Fruit fly (Drosophila melanogaster) whole organism, pupa: ENCODE results near the gene Pk34A.

Experiments
- CG10348 ChIP-seq: fragments of 200-800 bp; sonication (Bioruptor generic); IDR thresholded peaks from 2 replicates; pipeline ENCODE4 v1.3.6; 2022; ENCODE audit warnings: missing biosample characterization, missing genetic modification characterization
- CG12605 ChIP-seq: fragments of 200-800 bp; sonication (Bioruptor generic); IDR thresholded peaks from 2 replicates; pipeline ENCODE4 v1.3.6; 2022; ENCODE audit warnings: missing biosample characterization, missing genetic modification characterization
- CG13204 ChIP-seq: fragments of 200-800 bp; sonication (Bioruptor generic); optimal IDR thresholded peaks from 2 replicates; lab custom pipeline; 2018; ENCODE audit warnings: missing biosample characterization, mild to moderate bottlenecking, missing genetic modification characterization, moderate library complexity
- CG14655 ChIP-seq: fragments of 200-800 bp; sonication (Bioruptor generic); optimal IDR thresholded peaks from 3 replicates; lab custom pipeline; 2017; ENCODE audit warnings: mild to moderate bottlenecking, missing biosample characterization, missing genetic modification reagents, missing genetic modification characterization
- CG15710 ChIP-seq: fragments of 200-800 bp; sonication (Bioruptor generic); optimal IDR thresholded peaks from 2 replicates; lab custom pipeline; 2018; ENCODE audit warnings: missing biosample characterization, mild to moderate bottlenecking, missing genetic modification characterization, moderate library complexity
- CG17806 ChIP-seq: fragments of 200-800 bp; sonication (Bioruptor generic); optimal IDR thresholded peaks from 2 replicates; lab custom pipeline; 2018; ENCODE audit warnings: missing biosample characterization, mild to moderate bottlenecking, missing genetic modification characterization, moderate library complexity
- CG32121 ChIP-seq: fragments of 200-800 bp; sonication (Bioruptor generic); IDR thresholded peaks from 2 replicates; pipeline ENCODE4 v1.3.6; 2022; ENCODE audit warnings: missing biosample characterization, missing genetic modification characterization
- CG34367 ChIP-seq: fragments of 200-800 bp; sonication (Bioruptor generic); optimal IDR thresholded peaks from 2 replicates; lab custom pipeline; 2018; ENCODE audit warnings: missing biosample characterization, mild to moderate bottlenecking, missing genetic modification characterization
- CG4496 ChIP-seq: fragments of 200-800 bp; sonication (Bioruptor generic); IDR thresholded peaks from 3 replicates; pipeline ENCODE4 v1.3.6; 2022; ENCODE audit warnings: missing biosample characterization, missing genetic modification characterization
- CG8159 ChIP-seq: fragments of 200-800 bp; sonication (Bioruptor generic); optimal IDR thresholded peaks from 3 replicates; lab custom pipeline; 2018; ENCODE audit warnings: missing biosample characterization, mild to moderate bottlenecking, missing genetic modification characterization, moderate library complexity
- CG8301 ChIP-seq: fragments of 200-800 bp; sonication (Bioruptor generic); optimal IDR thresholded peaks from 2 replicates; lab custom pipeline; 2018; ENCODE audit warnings: missing biosample characterization, mild to moderate bottlenecking, missing genetic modification characterization
- CG9948 ChIP-seq: fragments of 200-800 bp; sonication (Bioruptor generic); optimal IDR thresholded peaks from 2 replicates; lab custom pipeline; 2018; ENCODE audit warnings: missing biosample characterization, mild to moderate bottlenecking, missing genetic modification characterization, moderate library complexity
- D1 ChIP-seq: fragments of 200-800 bp; sonication (Bioruptor generic); optimal IDR thresholded peaks from 2 replicates; lab custom pipeline; 2018; ENCODE audit warnings: missing biosample characterization, mild to moderate bottlenecking, missing genetic modification characterization, moderate library complexity
- EcR ChIP-seq: fragments of 200-800 bp; sonication (Bioruptor generic); optimal IDR thresholded peaks from 3 replicates; lab custom pipeline; 2019; ENCODE audit warnings: missing biosample characterization, missing genetic modification characterization, mild to moderate bottlenecking, moderate library complexity, missing genetic modification reagents
- Ets98B ChIP-seq: fragments of 200-800 bp; sonication (Bioruptor generic); IDR thresholded peaks from 2 replicates; pipeline ENCODE4 v1.3.6; 2022; ENCODE audit warnings: missing biosample characterization, missing genetic modification characterization
- Pif1A ChIP-seq: fragments of 200-800 bp; sonication (Bioruptor generic); optimal IDR thresholded peaks from 3 replicates; lab custom pipeline; 2016; ENCODE audit warnings: missing biosample characterization, missing genetic modification characterization
- Pif1B ChIP-seq: fragments of 200-800 bp; sonication (Bioruptor generic); optimal IDR thresholded peaks from 3 replicates; lab custom pipeline; 2016; ENCODE audit warnings: missing biosample characterization, missing genetic modification characterization
- Snoo ChIP-seq: fragments of 200-800 bp; sonication (Bioruptor generic); optimal IDR thresholded peaks from 3 replicates; lab custom pipeline; 2017; ENCODE audit warnings: missing biosample characterization, mild to moderate bottlenecking, missing genetic modification characterization, inconsistent platforms
- fd96Ca ChIP-seq: fragments of 200-800 bp; sonication (Bioruptor generic); IDR thresholded peaks from 3 replicates; pipeline ENCODE4 v1.3.6; 2022; ENCODE audit warnings: missing biosample characterization, missing genetic modification characterization
- gl ChIP-seq: fragments of 200-800 bp; sonication (Bioruptor generic); optimal IDR thresholded peaks from 2 replicates; lab custom pipeline; 2018; ENCODE audit warnings: missing biosample characterization, mild to moderate bottlenecking, missing genetic modification characterization
- rn ChIP-seq: fragments of 200-800 bp; sonication (Bioruptor generic); IDR thresholded peaks from 2 replicates; pipeline ENCODE4 v1.3.6; 2022; ENCODE audit warnings: missing biosample characterization, missing genetic modification characterization

Pk34A gene

DNA sequence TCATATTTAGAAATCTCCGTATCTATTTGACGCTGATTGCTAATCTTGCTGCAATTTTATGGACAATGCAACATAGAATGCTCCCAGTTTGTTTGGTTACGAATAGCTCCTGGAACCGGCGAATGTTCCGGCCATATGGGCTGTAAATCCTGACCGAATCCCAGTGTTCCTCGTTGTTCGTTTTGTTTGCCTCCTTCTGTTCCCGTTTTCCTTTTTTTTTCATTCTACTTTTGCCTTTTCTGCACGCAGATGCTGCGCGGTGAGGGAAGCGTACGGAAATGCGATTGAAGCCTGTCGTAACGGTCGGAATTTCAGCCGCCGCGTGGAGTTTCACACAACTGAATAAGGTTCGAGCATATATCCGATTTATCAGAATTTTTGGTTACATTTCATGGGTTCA lies 17.5 kb downstream of the Pk34A start, which contains the start of gene CG43925:
Gene CG43925, plus strand, starts transcription at position 301 of the 400 bp plus-strand sequence.
- TF ChIP-seq CG34367 (tag; lab: Kevin White, UChicago) (no peak), CG13204 (GFP tag; lab: Kevin White, UChicago) (no peak), Pif1B (no peak), CG32121 (no peak), CG9948 (no peak), CG10348 (no peak), CG8301 (no peak), CG12605 (no peak), CG4496 (GFP tag; lab: Robert Waterston, UW) (no peak), Snoo (tag; lab: Kevin White, UChicago) (no peak), Pif1A (no peak), CG14655 (GFP tag; lab: Kevin White, UChicago) (no peak), CG15710 (tag; lab: Kevin White, UChicago) (no peak), Ets98B (GFP tag; lab: Robert Waterston, UW) (no peak), D1 (tag; lab: Kevin White, UChicago) (no peak), rn (GFP tag; lab: Robert Waterston, UW) (no peak), EcR (GFP tag; lab: Kevin White, UChicago) (no peak), fd96Ca (GFP tag; lab: Robert Waterston, UW) (no peak), gl (tag; lab: Kevin White, UChicago) (no peak), CG8159 (tag; lab: Kevin White, UChicago) (no peak)

DNA sequence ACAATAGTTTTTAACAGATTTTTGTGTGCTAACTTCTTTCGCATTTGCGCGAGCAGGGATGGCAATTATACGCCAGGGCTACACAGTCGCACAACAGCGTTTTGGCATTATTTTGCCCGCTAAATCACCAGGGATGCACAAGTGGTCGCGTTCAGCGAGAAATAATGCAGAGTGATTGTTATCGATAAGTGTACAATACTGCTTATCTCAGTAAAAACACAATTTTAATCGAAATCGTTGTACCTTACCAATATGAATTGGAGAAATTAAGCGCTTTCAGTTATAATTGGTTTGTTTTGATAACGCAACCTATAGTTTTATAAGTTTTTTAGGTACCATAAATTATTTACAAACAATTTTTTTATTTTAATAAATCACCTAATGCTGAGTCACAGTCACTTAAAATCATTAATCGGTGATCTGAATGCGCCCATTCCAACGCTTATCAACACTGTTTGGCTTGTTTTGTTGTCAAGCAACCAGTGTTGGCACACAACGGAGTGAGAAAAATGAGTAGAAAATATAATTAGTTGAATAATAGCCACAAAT lies 18.2 kb downstream of the Pk34A start, which contains the start of the genes Sfmbt and CG5439:
Gene Sfmbt, minus strand, starts transcription at position 85 of the 549 bp plus-strand sequence.
Gene CG5439, plus strand, starts transcription at position 450 of the 549 bp plus-strand sequence.
- no peak for TF ChIP-seq EcR (GFP tag; lab: Kevin White, UChicago)
- TF ChIP-seq CG32121: 0 out of 2 replicates have a peak, but pooled peaks have one; percentile 23
- peak; percentile 53 for TF ChIP-seq CG17806 (tag; lab: Kevin White, UChicago)
- TF ChIP-seq CG10348: no peak
- TF ChIP-seq rn (GFP tag; lab: Robert Waterston, UW): peak; percentile 39
- TF ChIP-seq CG12605: no peak
- TF ChIP-seq Pif1B: no peak
- TF ChIP-seq CG34367 (tag; lab: Kevin White, UChicago): peak; percentile 8
- no peak for TF ChIP-seq gl (tag; lab: Kevin White, UChicago)
- TF ChIP-seq CG8301: no peak
- TF ChIP-seq CG13204 (GFP tag; lab: Kevin White, UChicago): no peak
- peak; percentile 43; the same call in 1 of the 3 replicates for TF ChIP-seq CG4496 (GFP tag; lab: Robert Waterston, UW)
- TF ChIP-seq CG8159 (tag; lab: Kevin White, UChicago): peak; percentile 62
- TF ChIP-seq CG15710 (tag; lab: Kevin White, UChicago): peak; percentile 68
- TF ChIP-seq Snoo (tag; lab: Kevin White, UChicago): peak; percentile 71
- no peak for TF ChIP-seq Ets98B (GFP tag; lab: Robert Waterston, UW)
- TF ChIP-seq D1 (tag; lab: Kevin White, UChicago): no peak
- TF ChIP-seq CG9948: peak; percentile 51
- TF ChIP-seq CG14655 (GFP tag; lab: Kevin White, UChicago): no peak
- no peak for TF ChIP-seq Pif1A
- TF ChIP-seq fd96Ca (GFP tag; lab: Robert Waterston, UW): peak; percentile 66; the same call in 2 of the 3 replicates

DNA sequence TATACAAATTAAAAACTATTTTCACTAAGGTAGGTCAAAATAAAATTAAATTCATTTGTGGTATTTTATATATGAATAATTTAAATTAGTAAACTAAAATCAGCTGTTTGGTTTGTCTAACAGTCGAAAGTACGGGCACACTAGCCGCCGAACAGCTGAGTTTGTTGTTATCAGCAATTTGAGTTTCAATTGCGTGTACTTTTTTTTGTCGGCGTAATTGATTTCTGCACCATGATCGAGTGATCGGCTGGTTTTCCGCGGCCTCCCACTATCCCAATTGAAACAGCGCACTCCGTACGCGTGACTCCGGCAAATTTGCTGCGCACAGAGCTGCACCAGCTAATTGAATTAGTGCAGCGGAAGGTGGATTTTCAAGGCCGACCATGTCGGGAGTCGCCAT lies 20.5 kb downstream of the Pk34A start, which contains the start of gene Alg7:
Gene Alg7, plus strand, starts transcription at position 153 of the 400 bp plus-strand sequence.
- TF ChIP-seq Pif1B: no peak
- TF ChIP-seq CG13204 (GFP tag; lab: Kevin White, UChicago): no peak
- no peak for TF ChIP-seq CG14655 (GFP tag; lab: Kevin White, UChicago)
- TF ChIP-seq EcR (GFP tag; lab: Kevin White, UChicago): no peak
- TF ChIP-seq Ets98B (GFP tag; lab: Robert Waterston, UW): no peak
- TF ChIP-seq CG17806 (tag; lab: Kevin White, UChicago): no peak
- TF ChIP-seq gl (tag; lab: Kevin White, UChicago): no peak
- TF ChIP-seq CG15710 (tag; lab: Kevin White, UChicago): no peak

DNA sequence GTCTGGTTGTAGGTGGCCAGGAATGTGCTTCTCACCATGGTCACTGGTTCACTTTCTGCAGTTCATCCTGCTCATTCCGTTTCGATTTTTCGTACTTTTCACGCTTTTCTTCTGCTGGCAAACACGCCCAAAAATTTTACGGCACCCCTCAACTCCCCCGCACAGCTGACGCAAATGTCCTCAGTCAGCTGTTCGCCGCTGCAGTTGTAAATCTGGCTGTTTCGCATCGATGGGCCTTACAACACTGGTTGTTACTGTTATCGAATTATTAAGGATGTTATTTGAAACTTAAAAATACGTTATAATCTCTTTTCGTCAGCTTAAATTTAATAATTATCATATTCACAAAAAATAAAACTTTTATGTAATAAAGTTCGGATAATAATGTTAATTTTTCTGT lies 23.8 kb downstream of the Pk34A start, which contains the start of gene Mgat3:
Gene Mgat3, minus strand, starts transcription at position 182 of the 400 bp plus-strand sequence.
- TF ChIP-seq CG13204 (GFP tag; lab: Kevin White, UChicago) (no peak), rn (GFP tag; lab: Robert Waterston, UW) (no peak), Snoo (tag; lab: Kevin White, UChicago) (no peak), CG15710 (tag; lab: Kevin White, UChicago) (no peak), gl (tag; lab: Kevin White, UChicago) (no peak), CG17806 (tag; lab: Kevin White, UChicago) (no peak), CG9948 (no peak), CG8159 (tag; lab: Kevin White, UChicago) (no peak), Ets98B (GFP tag; lab: Robert Waterston, UW) (no peak)

DNA sequence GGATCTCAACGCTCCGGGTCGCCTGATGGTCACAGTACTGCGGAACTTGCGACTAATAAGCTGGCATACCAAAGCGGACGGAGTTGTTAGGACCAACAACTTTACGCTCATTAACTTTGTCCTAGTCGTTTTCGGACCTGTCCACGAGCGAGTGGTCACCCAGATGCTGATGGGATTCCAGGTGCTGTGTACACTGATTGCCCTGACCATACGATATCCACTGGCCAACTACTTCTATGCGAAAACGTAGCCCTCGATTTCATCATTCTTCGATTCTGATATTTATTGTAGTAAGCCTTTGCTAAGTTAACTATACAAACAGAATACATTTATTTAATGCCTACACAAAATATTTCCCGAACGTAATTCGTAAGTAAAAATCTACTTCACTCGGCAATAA lies 24.5 kb downstream of the Pk34A start, which contains the start of gene Rsph1:
Gene Rsph1, plus strand, starts transcription at position 301 of the 400 bp plus-strand sequence.
- no peak for TF ChIP-seq CG4496 (GFP tag; lab: Robert Waterston, UW)
- TF ChIP-seq gl (tag; lab: Kevin White, UChicago): no peak
- TF ChIP-seq CG12605: no peak
- no peak for TF ChIP-seq rn (GFP tag; lab: Robert Waterston, UW)
- no peak for TF ChIP-seq Snoo (tag; lab: Kevin White, UChicago)
- no peak for TF ChIP-seq Pif1A
- TF ChIP-seq Ets98B (GFP tag; lab: Robert Waterston, UW): no peak
- no peak for TF ChIP-seq EcR (GFP tag; lab: Kevin White, UChicago)
- no peak for TF ChIP-seq CG10348
- TF ChIP-seq Pif1B: no peak
- no peak for TF ChIP-seq CG15710 (tag; lab: Kevin White, UChicago)
- no peak for TF ChIP-seq CG34367 (tag; lab: Kevin White, UChicago)
- no peak for TF ChIP-seq D1 (tag; lab: Kevin White, UChicago)
- TF ChIP-seq CG17806 (tag; lab: Kevin White, UChicago): no peak
- no peak for TF ChIP-seq fd96Ca (GFP tag; lab: Robert Waterston, UW)
- TF ChIP-seq CG14655 (GFP tag; lab: Kevin White, UChicago): no peak
- no peak for TF ChIP-seq CG8301
- TF ChIP-seq CG32121: no peak
- no peak for TF ChIP-seq CG8159 (tag; lab: Kevin White, UChicago)
- no peak for TF ChIP-seq CG9948
